Worm (Caenorhabditis elegans) whole organism, dauer: Measurements from ENCODE around the gene clec-26.

Source experiments
- unc-62 ChIP-seq: sonication (generic microtip); optimal IDR thresholded peaks from 2 replicates; lab custom pipeline; 2017; ENCODE audit warnings: missing biosample characterization, missing genetic modification reagents, missing genetic modification characterization

The clec-26 gene

ce11 chrV:16836100-16836499, 12.3 kb upstream of the clec-26 start:
- no peak for TF ChIP-seq unc-62 (GFP tag; lab: Kevin White, UChicago)

- TF ChIP-seq unc-62 (GFP tag; lab: Kevin White, UChicago): no peak
Measured at ce11 chrV:16838435-16838834, 10.0 kb upstream of the clec-26 start.

- TF ChIP-seq unc-62 (GFP tag; lab: Kevin White, UChicago): no peak
Measured at ce11 chrV:16840283-16840682, 8.1 kb upstream of the clec-26 start.

ce11 chrV:16840961-16841360, 7.5 kb upstream of the clec-26 start, which contains the start of gene clec-40:
TSS of gene clec-40 (minus strand) at chrV:16841061.
- TF ChIP-seq unc-62 (GFP tag; lab: Kevin White, UChicago): no peak

ce11 chrV:16842941-16843340, 5.5 kb upstream of the clec-26 start, which contains the start of gene clec-25:
TSS of gene clec-25 (plus strand) at chrV:16843241.
- no peak for TF ChIP-seq unc-62 (GFP tag; lab: Kevin White, UChicago)

ce11 chrV:16852002-16852401, 3.6 kb downstream of the clec-26 start, which contains the start of gene clec-37:
TSS of gene clec-37 (minus strand) at chrV:16852102.
- no peak for TF ChIP-seq unc-62 (GFP tag; lab: Kevin White, UChicago)

- TF ChIP-seq unc-62 (GFP tag; lab: Kevin White, UChicago): no peak
Measured at ce11 chrV:16853956-16854683, 5.7 kb downstream of the clec-26 start, which contains the start of the genes clec-35 and clec-27. TSS of gene clec-35 (minus strand) at chrV:16854056. TSS of gene clec-27 (plus strand) at chrV:16854633.

ce11 chrV:16857977-16858479, 9.6 kb downstream of the clec-26 start, which contains the start of the genes clec-31 and clec-22:
TSS of gene clec-31 (minus strand) at chrV:16858077.
TSS of gene clec-22 (plus strand) at chrV:16858429.
- TF ChIP-seq unc-62 (GFP tag; lab: Kevin White, UChicago): no peak

ce11 chrV:16861719-16862118, 13.3 kb downstream of the clec-26 start, which contains the start of the genes clec-32 and clec-24:
TSS of gene clec-32 (minus strand) at chrV:16861819.
TSS of gene clec-24 (plus strand) at chrV:16862012.
- no peak for TF ChIP-seq unc-62 (GFP tag; lab: Kevin White, UChicago)

- no peak for TF ChIP-seq unc-62 (GFP tag; lab: Kevin White, UChicago)
Measured at ce11 chrV:16865404-16865803, 17.0 kb downstream of the clec-26 start, which contains the start of gene clec-28. TSS of gene clec-28 (plus strand) at chrV:16865704.

- TF ChIP-seq unc-62 (GFP tag; lab: Kevin White, UChicago): no peak
Measured at ce11 chrV:16869740-16870139, 21.3 kb downstream of the clec-26 start, which contains the start of gene clec-33. TSS of gene clec-33 (minus strand) at chrV:16869840.

- no peak for TF ChIP-seq unc-62 (GFP tag; lab: Kevin White, UChicago)
Measured at ce11 chrV:16871387-16871786, 23.0 kb downstream of the clec-26 start, which contains the start of gene thn-4. TSS of gene thn-4 (minus strand) at chrV:16871487.

- no peak for TF ChIP-seq unc-62 (GFP tag; lab: Kevin White, UChicago)
Measured at ce11 chrV:16873642-16874041, 25.2 kb downstream of the clec-26 start, which contains the start of gene srw-23. TSS of gene srw-23 (plus strand) at chrV:16873942.

ce11 chrV:16874966-16875365, 26.6 kb downstream of the clec-26 start, which contains the start of gene F49A5.10:
TSS of gene F49A5.10 (plus strand) at chrV:16875266.
- no peak for TF ChIP-seq unc-62 (GFP tag; lab: Kevin White, UChicago)

ce11 chrV:16879532-16879931, 31.1 kb downstream of the clec-26 start:
- TF ChIP-seq unc-62 (GFP tag; lab: Kevin White, UChicago): no peak

ce11 chrV:16880054-16880453, 31.6 kb downstream of the clec-26 start, which contains the start of gene F09C6.3:
TSS of gene F09C6.3 (minus strand) at chrV:16880154.
- TF ChIP-seq unc-62 (GFP tag; lab: Kevin White, UChicago): no peak
